Worm (Caenorhabditis elegans) whole organism, L1 larva: ENCODE data around the gene ZC155.4.

Source experiments
- F16B12.6 ChIP-seq: fragments of 150-350 bp; optimal IDR thresholded peaks from 2 replicates; lab custom pipeline; 2014; ENCODE audit warnings: missing biosample characterization, missing genetic modification characterization
- Y116A8C.19 ChIP-seq: sonication (generic microtip); optimal IDR thresholded peaks from 2 replicates; lab custom pipeline; 2016; ENCODE audit warnings: missing compliant biosample characterization, missing genetic modification characterization, borderline replicate concordance
- aly-2 ChIP-seq: fragments of 150-350 bp; optimal IDR thresholded peaks from 2 replicates; lab custom pipeline; 2014; ENCODE audit warnings: missing biosample characterization, missing genetic modification characterization
- ama-1 ChIP-seq: fragments of 150-350 bp; optimal IDR thresholded peaks from 2 replicates; lab custom pipeline; 2014
- blmp-1 ChIP-seq: fragments of 150-350 bp; optimal IDR thresholded peaks from 2 replicates; lab custom pipeline; 2014; ENCODE audit warnings: missing biosample characterization, missing genetic modification characterization
- ceh-8 ChIP-seq: fragments of 200-800 bp; sonication (Bioruptor generic); optimal IDR thresholded peaks from 2 replicates; lab custom pipeline; 2018; ENCODE audit warnings: mild to moderate bottlenecking, missing genetic modification characterization, moderate library complexity, missing compliant biosample characterization
- ceh-82 ChIP-seq, 3 experiments: fragments of 150-350 bp in 1 of 3; sonication (generic microtip) in 2 of 3; optimal IDR thresholded peaks; 2 replicates each; lab custom pipeline; 2014 to 2017; ENCODE audit warnings: missing biosample characterization in 3 of 3, missing genetic modification characterization in 3 of 3
- dpl-1 ChIP-seq, 3 experiments: fragments of 150-350 bp in 2 of 3; sonication (generic microtip) in 1 of 3; optimal IDR thresholded peaks; 2 replicates each; lab custom pipeline; 2014 to 2017; ENCODE audit warnings: missing biosample characterization in 3 of 3, missing genetic modification characterization in 3 of 3, missing genetic modification reagents in 3 of 3
- dsc-1 ChIP-seq: sonication (generic microtip); optimal IDR thresholded peaks from 2 replicates; lab custom pipeline; 2016; ENCODE audit warnings: mild to moderate bottlenecking, missing genetic modification characterization, missing compliant biosample characterization
- efl-1 ChIP-seq, 4 experiments: fragments of 150-350 bp; optimal IDR thresholded peaks in 3 of 4; peaks in 1 of 4; 1 replicate in 1 of 4; 2 replicates in 3 of 4; lab custom pipeline; 2014; ENCODE audit warnings: missing biosample characterization in 2 of 4, missing genetic modification characterization in 2 of 4, missing genetic modification reagents in 2 of 4
- egl-13 ChIP-seq: sonication (generic microtip); optimal IDR thresholded peaks from 2 replicates; lab custom pipeline; 2016; ENCODE audit warnings: missing genotype, missing genetic modification reagents, missing genetic modification characterization, missing compliant biosample characterization
- egl-27 ChIP-seq, 2 experiments: fragments of 150-350 bp in 1 of 2; sonication (generic microtip); optimal IDR thresholded peaks; 3 replicates each; lab custom pipeline; 2017 to 2018; ENCODE audit warnings: missing biosample characterization in 2 of 2, missing genetic modification characterization in 2 of 2, missing genetic modification reagents in 2 of 2
- ets-5 ChIP-seq: fragments of 200-800 bp; sonication (Bioruptor generic); IDR thresholded peaks from 2 replicates; pipeline ENCODE4 v1.3.6; 2022; ENCODE audit warnings: missing genetic modification characterization, missing compliant biosample characterization
- fkh-4 ChIP-seq: sonication (generic microtip); optimal IDR thresholded peaks from 2 replicates; lab custom pipeline; 2016; ENCODE audit warnings: missing compliant biosample characterization, missing genetic modification characterization, borderline replicate concordance
- fkh-8 ChIP-seq: sonication (generic microtip); optimal IDR thresholded peaks from 2 replicates; lab custom pipeline; 2016; ENCODE audit warnings: mild to moderate bottlenecking, missing genetic modification characterization, missing compliant biosample characterization
- irx-1 ChIP-seq: sonication (generic microtip); optimal IDR thresholded peaks from 2 replicates; lab custom pipeline; 2016; ENCODE audit warnings: missing genetic modification characterization, missing compliant biosample characterization
- isw-1 ChIP-seq: fragments of 200-800 bp; sonication (Bioruptor generic); IDR thresholded peaks from 2 replicates; pipeline ENCODE4 v1.3.6; 2022; ENCODE audit warnings: missing genetic modification characterization, missing compliant biosample characterization
- jun-1 ChIP-seq: fragments of 150-350 bp; optimal IDR thresholded peaks from 2 replicates; lab custom pipeline; 2014; ENCODE audit warnings: missing biosample characterization, missing genetic modification reagents, missing genetic modification characterization
- lin-14 ChIP-seq: fragments of 200-800 bp; sonication (Bioruptor generic); optimal IDR thresholded peaks from 2 replicates; lab custom pipeline; 2018; ENCODE audit warnings: mild to moderate bottlenecking, missing genetic modification characterization, moderate library complexity, missing compliant biosample characterization
- lin-35 ChIP-seq, 2 experiments: fragments of 150-350 bp; optimal IDR thresholded peaks; 2 replicates each; lab custom pipeline; 2014; ENCODE audit warnings: missing biosample characterization in 2 of 2, missing genetic modification characterization in 2 of 2, missing genetic modification reagents in 2 of 2
- lin-39 ChIP-seq: fragments of 150-350 bp; optimal IDR thresholded peaks from 2 replicates; lab custom pipeline; 2014; ENCODE audit warnings: missing biosample characterization, missing genetic modification reagents, missing genetic modification characterization
- lsy-2 ChIP-seq, 2 experiments: fragments of 150-350 bp; optimal IDR thresholded peaks; 2 replicates each; lab custom pipeline; 2014; ENCODE audit warnings: missing biosample characterization in 2 of 2, missing genetic modification characterization in 2 of 2
- mab-9 ChIP-seq: fragments of 200-800 bp; sonication (Bioruptor generic); IDR thresholded peaks from 2 replicates; pipeline ENCODE4 v1.3.6; 2022; ENCODE audit warnings: missing genetic modification reagents, missing genetic modification characterization, missing compliant biosample characterization
- nhr-20 ChIP-seq: sonication (generic microtip); optimal IDR thresholded peaks from 2 replicates; lab custom pipeline; 2016; ENCODE audit warnings: mild to moderate bottlenecking, missing genetic modification characterization, missing compliant biosample characterization
- nhr-237 ChIP-seq: fragments of 150-350 bp; optimal IDR thresholded peaks from 2 replicates; lab custom pipeline; 2014; ENCODE audit warnings: missing biosample characterization, missing genetic modification characterization
- nhr-28 ChIP-seq: fragments of 150-350 bp; optimal IDR thresholded peaks from 2 replicates; lab custom pipeline; 2014; ENCODE audit warnings: missing biosample characterization, missing genetic modification characterization
- nhr-71 ChIP-seq: sonication (generic microtip); optimal IDR thresholded peaks from 2 replicates; lab custom pipeline; 2016; ENCODE audit warnings: mild to moderate bottlenecking, missing genetic modification characterization, moderate library complexity, missing compliant biosample characterization
- nhr-77 ChIP-seq: fragments of 150-350 bp; optimal IDR thresholded peaks from 2 replicates; lab custom pipeline; 2014; ENCODE audit warnings: missing biosample characterization, missing genetic modification characterization
- pag-3 ChIP-seq: sonication (generic microtip); optimal IDR thresholded peaks from 2 replicates; lab custom pipeline; 2017; ENCODE audit warnings: missing genetic modification characterization, mild to moderate bottlenecking, missing compliant biosample characterization, antibody characterized with exemption, borderline replicate concordance; ENCODE audit not compliant: insufficient read depth
- skn-1 ChIP-seq: fragments of 150-350 bp; optimal IDR thresholded peaks from 2 replicates; lab custom pipeline; 2014; ENCODE audit warnings: missing biosample characterization, missing genetic modification characterization
- snu-23 ChIP-seq: sonication (generic microtip); optimal IDR thresholded peaks from 2 replicates; lab custom pipeline; 2016; ENCODE audit warnings: missing genetic modification characterization, missing compliant biosample characterization
- tlp-1 ChIP-seq: fragments of 150-350 bp; optimal IDR thresholded peaks from 2 replicates; lab custom pipeline; 2014; ENCODE audit warnings: missing biosample characterization, missing genetic modification characterization
- unc-62 ChIP-seq: fragments of 150-350 bp; optimal IDR thresholded peaks from 2 replicates; lab custom pipeline; 2014; ENCODE audit warnings: missing biosample characterization, missing genetic modification reagents, missing genetic modification characterization
- unc-98 ChIP-seq: fragments of 200-800 bp; sonication (Bioruptor generic); IDR thresholded peaks from 2 replicates; pipeline ENCODE4 v1.3.6; 2022; ENCODE audit warnings: missing genetic modification characterization, missing compliant biosample characterization
- vab-15 ChIP-seq: sonication (generic microtip); optimal IDR thresholded peaks from 2 replicates; lab custom pipeline; 2017; ENCODE audit warnings: missing genotype, mild to moderate bottlenecking, missing genetic modification characterization, missing compliant biosample characterization
- xbp-1 ChIP-seq: sonication (generic microtip); optimal IDR thresholded peaks from 2 replicates; lab custom pipeline; 2016; ENCODE audit warnings: missing genetic modification characterization, missing compliant biosample characterization
- ztf-4 ChIP-seq: fragments of 150-350 bp; optimal IDR thresholded peaks from 2 replicates; lab custom pipeline; 2014; ENCODE audit warnings: missing biosample characterization, missing genetic modification characterization

Gene ZC155.4

ce11 chrIII:5190179-5190578, 25.1 kb downstream of the ZC155.4 start (continued):
- TF ChIP-seq nhr-237 (tag; lab: Kevin White, UChicago) (no peak), ceh-8 (GFP tag; lab: Kevin White, UChicago) (no peak), egl-13 (tag; lab: Kevin White, UChicago) (peak; percentile 57), egl-27 (tag; optimal IDR thresholded peaks at IDR 0.05; lab: Kevin White, UChicago) (no peak), nhr-28 (tag; lab: Kevin White, UChicago) (no peak), jun-1 (no peak), ceh-82 (tag; optimal IDR thresholded peaks at IDR 0.05; lab: Kevin White, UChicago) (peak in 1 of 3 experiments; percentile 8), lsy-2 (tag; optimal IDR thresholded peaks at IDR 0.05; lab: Kevin White, UChicago) (peak; percentile 34 to 59), lin-39 (no peak), efl-1 (optimal IDR thresholded peaks at IDR 0.05; lab: Kevin White, UChicago) (peak; percentile 91 to 93), efl-1 (GFP tag; optimal IDR thresholded peaks at IDR 0.05 in 1 of 2; lab: Kevin White, UChicago) (peak; percentile 90 to 99), dsc-1 (tag; lab: Kevin White, UChicago) (peak; percentile 41), ztf-4 (tag; lab: Kevin White, UChicago) (no peak)

- no peak for TF ChIP-seq skn-1 (tag; lab: Kevin White, UChicago)
- TF ChIP-seq irx-1 = no peak
- TF ChIP-seq unc-62 = no peak
- no peak for TF ChIP-seq efl-1 (optimal IDR thresholded peaks at IDR 0.05; lab: Kevin White, UChicago)
- TF ChIP-seq efl-1 (GFP tag; optimal IDR thresholded peaks at IDR 0.05 in 1 of 2; lab: Kevin White, UChicago) = no peak
- TF ChIP-seq mab-9 (GFP tag; lab: Robert Waterston, UW) = no peak
- TF ChIP-seq lin-39 = no peak
- no peak for TF ChIP-seq nhr-20 (tag; lab: Kevin White, UChicago)
- TF ChIP-seq xbp-1 (tag; lab: Kevin White, UChicago) = no peak
- no peak for TF ChIP-seq ets-5 (GFP tag; lab: Robert Waterston, UW)
- TF ChIP-seq unc-98 (GFP tag; lab: Robert Waterston, UW) = no peak
- TF ChIP-seq egl-13 (tag; lab: Kevin White, UChicago) = no peak
- TF ChIP-seq isw-1 (GFP tag; lab: Robert Waterston, UW) = no peak
- no peak for TF ChIP-seq Y116A8C.19 (tag; lab: Kevin White, UChicago)
Observed at ce11 chrIII:5188426-5188825, 26.8 kb downstream of the ZC155.4 start, which contains the start of gene K10D2.8. K10D2.8 (plus strand) TSS chrIII:5188726.

ce11 chrIII:5185620-5186019, 29.7 kb downstream of the ZC155.4 start, which contains the start of gene pup-2:
pup-2 (plus strand) TSS chrIII:5185920.
- TF ChIP-seq fkh-8 (peak; percentile 10), aly-2 (tag; lab: Kevin White, UChicago) (no peak), efl-1 (optimal IDR thresholded peaks at IDR 0.05; lab: Kevin White, UChicago) (no peak), efl-1 (GFP tag; optimal IDR thresholded peaks at IDR 0.05 in 1 of 2; lab: Kevin White, UChicago) (no peak), ama-1 (no peak)

ce11 chrIII:5183372-5183771, 31.9 kb downstream of the ZC155.4 start:
- no peak for TF ChIP-seq F16B12.6 (tag; lab: Kevin White, UChicago)
- TF ChIP-seq efl-1 (optimal IDR thresholded peaks at IDR 0.05; lab: Kevin White, UChicago) = no peak
- TF ChIP-seq efl-1 (GFP tag; optimal IDR thresholded peaks at IDR 0.05 in 1 of 2; lab: Kevin White, UChicago) = peak in 1 of 2 experiments; percentile 4
- peak; percentile 22 for TF ChIP-seq lin-14 (GFP tag; lab: Kevin White, UChicago)
- TF ChIP-seq dpl-1 (GFP tag; optimal IDR thresholded peaks at IDR 0.05; lab: Kevin White, UChicago) = peak in 1 of 3 experiments; percentile 14

- TF ChIP-seq blmp-1 = peak; percentile 55
- TF ChIP-seq vab-15 (tag; lab: Kevin White, UChicago) = no peak
- no peak for TF ChIP-seq nhr-71 (tag; lab: Kevin White, UChicago)
- no peak for TF ChIP-seq Y116A8C.19 (tag; lab: Kevin White, UChicago)
- no peak for TF ChIP-seq pag-3 (tag; lab: Kevin White, UChicago)
- TF ChIP-seq aly-2 (tag; lab: Kevin White, UChicago) = no peak
- no peak for TF ChIP-seq nhr-77 (tag; lab: Kevin White, UChicago)
- TF ChIP-seq snu-23 (GFP tag; lab: Kevin White, UChicago) = peak; percentile 16
- peak in 1 of 2 experiments; percentile 1 for TF ChIP-seq lin-35 (GFP tag; optimal IDR thresholded peaks at IDR 0.05; lab: Kevin White, UChicago)
- TF ChIP-seq fkh-4 = no peak
- peak; percentile 15 to 23 for TF ChIP-seq efl-1 (optimal IDR thresholded peaks at IDR 0.05; lab: Kevin White, UChicago)
- TF ChIP-seq efl-1 (GFP tag; optimal IDR thresholded peaks at IDR 0.05 in 1 of 2; lab: Kevin White, UChicago) = no peak
- peak; percentile 45 for TF ChIP-seq lin-14 (GFP tag; lab: Kevin White, UChicago)
- no peak for TF ChIP-seq egl-13 (tag; lab: Kevin White, UChicago)
- TF ChIP-seq tlp-1 (tag; lab: Kevin White, UChicago) = no peak
Observed at ce11 chrIII:5181641-5182040, 33.6 kb downstream of the ZC155.4 start.
